Worm (Caenorhabditis elegans) whole organism, L4 larva: ENCODE measurements around the gene nono-1.

ENCODE experiments used
- F10B5.3 ChIP-seq: sonication (generic microtip); optimal IDR thresholded peaks from 2 replicates; lab custom pipeline; 2016; ENCODE audit warnings: mild to moderate bottlenecking, missing genetic modification characterization, missing compliant biosample characterization
- F37D6.2 ChIP-seq: sonication (generic microtip); optimal IDR thresholded peaks from 2 replicates; lab custom pipeline; 2016; ENCODE audit warnings: mild to moderate bottlenecking, missing genetic modification characterization, missing compliant biosample characterization
- T20F7.1 ChIP-seq: fragments of 200-800 bp; sonication (Bioruptor generic); optimal IDR thresholded peaks from 2 replicates; lab custom pipeline; 2018; ENCODE audit warnings: mild to moderate bottlenecking, missing genetic modification characterization, missing compliant biosample characterization
- Y105C5A.15 ChIP-seq: fragments of 200-800 bp; sonication (Bioruptor generic); IDR thresholded peaks from 2 replicates; pipeline ENCODE4 v1.3.6; 2022; ENCODE audit warnings: missing genetic modification characterization, missing compliant biosample characterization
- Y48G9A.11 ChIP-seq: fragments of 200-800 bp; sonication (Bioruptor generic); IDR thresholded peaks from 2 replicates; pipeline ENCODE4 v1.3.6; 2022; ENCODE audit warnings: missing genetic modification reagents, missing genetic modification characterization, missing compliant biosample characterization
- arid-1 ChIP-seq: fragments of 200-800 bp; sonication (Bioruptor generic); conservative IDR thresholded peaks from 2 replicates; pipeline ENCODE4 v1.3.6; 2022; ENCODE audit warnings: missing genetic modification reagents, missing genetic modification characterization, missing compliant biosample characterization
- attf-4 ChIP-seq: sonication (generic microtip); optimal IDR thresholded peaks from 3 replicates; lab custom pipeline; 2017; ENCODE audit warnings: missing biosample characterization, missing genetic modification characterization
- ceh-20 ChIP-seq: fragments of 200-800 bp; sonication (Bioruptor generic); IDR thresholded peaks from 2 replicates; pipeline ENCODE4 v1.3.6; 2022; ENCODE audit warnings: missing genetic modification reagents, missing genetic modification characterization, missing compliant biosample characterization
- ceh-82 ChIP-seq: sonication (generic microtip); optimal IDR thresholded peaks from 2 replicates; lab custom pipeline; 2017; ENCODE audit warnings: missing biosample characterization, missing genetic modification characterization
- cey-2 ChIP-seq: sonication (generic microtip); optimal IDR thresholded peaks from 3 replicates; lab custom pipeline; 2017; ENCODE audit warnings: missing genetic modification characterization, mild to moderate bottlenecking, missing compliant biosample characterization, antibody characterized with exemption, borderline replicate concordance; ENCODE audit not compliant: insufficient read depth
- ctbp-1 ChIP-seq: fragments of 200-800 bp; sonication (Bioruptor generic); IDR thresholded peaks from 2 replicates; pipeline ENCODE4 v1.3.6; 2022; ENCODE audit warnings: missing genetic modification reagents, missing genetic modification characterization, missing compliant biosample characterization
- daf-12 ChIP-seq: fragments of 150-350 bp; optimal IDR thresholded peaks from 2 replicates; lab custom pipeline; 2014; ENCODE audit warnings: missing biosample characterization, missing genetic modification reagents, missing genetic modification characterization
- daf-16 ChIP-seq, 3 experiments: sonication (generic microtip); optimal IDR thresholded peaks; 2 replicates each; lab custom pipeline; 2016 to 2017; ENCODE audit warnings: missing genetic modification characterization in 3 of 3, missing genetic modification reagents in 3 of 3, mild to moderate bottlenecking in 2 of 3, missing compliant biosample characterization in 2 of 3, missing biosample characterization in 1 of 3, moderate library complexity in 1 of 3
- daf-8 ChIP-seq: fragments of 200-800 bp; sonication (Bioruptor generic); IDR thresholded peaks from 2 replicates; pipeline ENCODE4 v1.3.6; 2022; ENCODE audit warnings: missing genetic modification characterization, missing compliant biosample characterization
- dmd-6 ChIP-seq: fragments of 200-800 bp; sonication (Bioruptor generic); IDR thresholded peaks from 2 replicates; pipeline ENCODE4 v1.3.6; 2022; ENCODE audit warnings: missing genetic modification reagents, missing genetic modification characterization, missing compliant biosample characterization
- dmd-8 ChIP-seq: fragments of 200-800 bp; sonication (Bioruptor generic); IDR thresholded peaks from 2 replicates; pipeline ENCODE4 v1.3.6; 2022; ENCODE audit warnings: missing genetic modification characterization, missing compliant biosample characterization
- dmd-9 ChIP-seq: fragments of 200-800 bp; sonication (Bioruptor generic); IDR thresholded peaks from 2 replicates; pipeline ENCODE4 v1.3.6; 2022; ENCODE audit warnings: missing genetic modification reagents, missing genetic modification characterization, missing compliant biosample characterization
- dpl-1 ChIP-seq: fragments of 150-350 bp; optimal IDR thresholded peaks from 2 replicates; lab custom pipeline; 2014; ENCODE audit warnings: missing biosample characterization, missing genetic modification reagents, missing genetic modification characterization
- duxl-1 ChIP-seq: sonication (generic microtip); optimal IDR thresholded peaks from 2 replicates; lab custom pipeline; 2016; ENCODE audit warnings: mild to moderate bottlenecking, missing genetic modification characterization, moderate library complexity, missing compliant biosample characterization; ENCODE audit not compliant: poor library complexity
- dve-1 ChIP-seq: sonication (generic microtip); optimal IDR thresholded peaks from 2 replicates; lab custom pipeline; 2017; ENCODE audit warnings: antibody characterized with exemption, mild to moderate bottlenecking, missing genetic modification characterization, missing compliant biosample characterization; ENCODE audit not compliant: insufficient read depth
- egl-27 ChIP-seq: sonication (generic microtip); optimal IDR thresholded peaks from 3 replicates; lab custom pipeline; 2017; ENCODE audit warnings: missing biosample characterization, missing genetic modification reagents, missing genetic modification characterization
- egl-43 ChIP-seq: fragments of 200-800 bp; sonication (Bioruptor generic); IDR thresholded peaks from 2 replicates; pipeline ENCODE4 v1.3.6; 2022; ENCODE audit warnings: missing genetic modification reagents, missing genetic modification characterization, missing compliant biosample characterization
- fos-1 ChIP-seq: fragments of 150-350 bp; optimal IDR thresholded peaks from 2 replicates; lab custom pipeline; 2014; ENCODE audit warnings: missing biosample characterization, missing genetic modification characterization
- hif-1 ChIP-seq, 2 experiments: sonication (generic microtip); optimal IDR thresholded peaks; 2 replicates each; lab custom pipeline; 2016 to 2017; ENCODE audit warnings: missing compliant biosample characterization in 2 of 2, missing genetic modification characterization in 2 of 2, missing genetic modification reagents in 2 of 2, missing genotype in 2 of 2, mild to moderate bottlenecking in 1 of 2
- hlh-11 ChIP-seq: fragments of 200-800 bp; sonication (Bioruptor generic); optimal IDR thresholded peaks from 2 replicates; lab custom pipeline; 2018; ENCODE audit warnings: mild to moderate bottlenecking, missing genetic modification characterization, missing compliant biosample characterization
- hlh-30 ChIP-seq: sonication (generic microtip); optimal IDR thresholded peaks from 2 replicates; lab custom pipeline; 2017; ENCODE audit warnings: antibody characterized with exemption, mild to moderate bottlenecking, missing genetic modification characterization, missing compliant biosample characterization; ENCODE audit not compliant: insufficient read depth
- jun-1 ChIP-seq: fragments of 150-350 bp; optimal IDR thresholded peaks from 2 replicates; lab custom pipeline; 2014; ENCODE audit warnings: missing biosample characterization, missing genetic modification reagents, missing genetic modification characterization
- lin-1 ChIP-seq: fragments of 200-800 bp; sonication (Bioruptor generic); IDR thresholded peaks from 2 replicates; pipeline ENCODE4 v1.3.6; 2022; ENCODE audit warnings: missing genetic modification reagents, missing genetic modification characterization, missing compliant biosample characterization
- lin-15B ChIP-seq: fragments of 150-350 bp; sonication (generic microtip); optimal IDR thresholded peaks from 3 replicates; lab custom pipeline; 2014; ENCODE audit warnings: missing biosample characterization, missing genetic modification characterization
- lin-39 ChIP-seq: fragments of 150-350 bp; optimal IDR thresholded peaks from 2 replicates; lab custom pipeline; 2014; ENCODE audit warnings: missing biosample characterization, missing genetic modification reagents, missing genetic modification characterization
- lsy-2 ChIP-seq, 2 experiments: fragments of 150-350 bp in 1 of 2; sonication (generic microtip) in 1 of 2; optimal IDR thresholded peaks; 2 replicates each; lab custom pipeline; 2014 to 2017; ENCODE audit warnings: missing biosample characterization in 2 of 2, missing genetic modification characterization in 2 of 2
- mdl-1 ChIP-seq, 2 experiments: fragments of 150-350 bp in 1 of 2; sonication (generic microtip) in 1 of 2; optimal IDR thresholded peaks; 2 replicates each; lab custom pipeline; 2014 to 2017; ENCODE audit warnings: missing biosample characterization in 2 of 2, missing genetic modification characterization in 2 of 2
- mep-1 ChIP-seq: fragments of 150-350 bp; sonication (generic microtip); optimal IDR thresholded peaks from 3 replicates; lab custom pipeline; 2014; ENCODE audit warnings: missing biosample characterization, missing genetic modification characterization
- mes-2 ChIP-seq: sonication (generic microtip); optimal IDR thresholded peaks from 2 replicates; lab custom pipeline; 2016; ENCODE audit warnings: missing genotype, mild to moderate bottlenecking, missing genetic modification characterization, missing compliant biosample characterization; ENCODE audit not compliant: poor library complexity, severe bottlenecking
- mxl-3 ChIP-seq: fragments of 200-800 bp; sonication (Bioruptor generic); optimal IDR thresholded peaks from 2 replicates; lab custom pipeline; 2018; ENCODE audit warnings: mild to moderate bottlenecking, missing genetic modification characterization, missing compliant biosample characterization
- nhr-11 ChIP-seq: fragments of 150-350 bp; optimal IDR thresholded peaks from 2 replicates; lab custom pipeline; 2014; ENCODE audit warnings: missing biosample characterization, missing genetic modification characterization
- nhr-25 ChIP-seq: sonication (generic microtip); optimal IDR thresholded peaks from 2 replicates; lab custom pipeline; 2017; ENCODE audit warnings: missing genetic modification characterization, mild to moderate bottlenecking, missing compliant biosample characterization, antibody characterized with exemption, moderate library complexity, borderline replicate concordance; ENCODE audit not compliant: insufficient read depth
- nhr-28 ChIP-seq: fragments of 150-350 bp; optimal IDR thresholded peaks from 2 replicates; lab custom pipeline; 2014; ENCODE audit warnings: missing biosample characterization, missing genetic modification characterization
- nhr-42 ChIP-seq: fragments of 200-800 bp; sonication (Bioruptor generic); IDR thresholded peaks from 2 replicates; pipeline ENCODE4 v1.3.6; 2022; ENCODE audit warnings: missing genetic modification characterization, missing compliant biosample characterization
- nhr-48 ChIP-seq: sonication (generic microtip); optimal IDR thresholded peaks from 2 replicates; lab custom pipeline; 2016; ENCODE audit warnings: mild to moderate bottlenecking, missing genetic modification characterization, missing compliant biosample characterization
- nhr-6 ChIP-seq: fragments of 150-350 bp; optimal IDR thresholded peaks from 2 replicates; lab custom pipeline; 2014; ENCODE audit warnings: missing biosample characterization, missing genetic modification characterization
- nhr-76 ChIP-seq: fragments of 150-350 bp; optimal IDR thresholded peaks from 2 replicates; lab custom pipeline; 2014; ENCODE audit warnings: missing biosample characterization, missing genetic modification characterization
- php-3 ChIP-seq: fragments of 200-800 bp; sonication (Bioruptor generic); IDR thresholded peaks from 2 replicates; pipeline ENCODE4 v1.3.6; 2022; ENCODE audit warnings: missing genetic modification reagents, missing genetic modification characterization, missing compliant biosample characterization
- pqm-1 ChIP-seq: sonication (generic microtip); optimal IDR thresholded peaks from 2 replicates; lab custom pipeline; 2017; ENCODE audit warnings: missing biosample characterization, missing genetic modification characterization
- skn-1 ChIP-seq: fragments of 150-350 bp; optimal IDR thresholded peaks from 2 replicates; lab custom pipeline; 2014; ENCODE audit warnings: missing biosample characterization, missing genetic modification characterization
- tra-1 ChIP-seq: fragments of 200-800 bp; sonication (Bioruptor generic); IDR thresholded peaks from 2 replicates; pipeline ENCODE4 v1.3.6; 2022; ENCODE audit warnings: missing genetic modification reagents, missing genetic modification characterization, missing compliant biosample characterization
- unc-130 ChIP-seq: sonication (generic microtip); optimal IDR thresholded peaks from 2 replicates; lab custom pipeline; 2016; ENCODE audit warnings: missing genetic modification reagents, missing genetic modification characterization, missing compliant biosample characterization
- unc-39 ChIP-seq: sonication (generic microtip); optimal IDR thresholded peaks from 2 replicates; lab custom pipeline; 2017; ENCODE audit warnings: missing biosample characterization, missing genetic modification characterization
- unc-62 ChIP-seq, 3 experiments: fragments of 150-350 bp in 1 of 3; sonication (generic microtip); optimal IDR thresholded peaks in 2 of 3; peaks in 1 of 3; 1 replicate in 1 of 3; 2 replicates in 2 of 3; lab custom pipeline; 2014 to 2017; ENCODE audit warnings: missing biosample characterization in 3 of 3, missing genetic modification characterization in 3 of 3, missing genetic modification reagents in 3 of 3, missing genotype in 1 of 3
- ztf-7 ChIP-seq: fragments of 150-350 bp; optimal IDR thresholded peaks from 2 replicates; lab custom pipeline; 2014; ENCODE audit warnings: missing biosample characterization, missing genetic modification characterization

The nono-1 gene

ce11 chrIII:5922236-5922635 is 35.8 kb downstream of the nono-1 start:
- TF ChIP-seq hlh-30 (tag; lab: Kevin White, UChicago) (peak; percentile 43), nhr-25 (tag; lab: Kevin White, UChicago) (no peak), ctbp-1 (GFP tag; lab: Robert Waterston, UW) (no peak), F10B5.3 (tag; lab: Kevin White, UChicago) (no peak), hlh-11 (tag; lab: Kevin White, UChicago) (peak; percentile 48), jun-1 (tag; lab: Kevin White, UChicago) (no peak), arid-1 (GFP tag; lab: Robert Waterston, UW) (no peak), mep-1 (no peak), dmd-6 (no peak), tra-1 (GFP tag; lab: Robert Waterston, UW) (no peak), unc-62 (GFP tag; optimal IDR thresholded peaks at IDR 0.05 in 1 of 2; lab: Kevin White, UChicago) (peak in 1 of 2 experiments; percentile 72), unc-62 (tag; optimal IDR thresholded peaks at IDR 0.05; lab: Kevin White, UChicago) (peak; percentile 42), daf-16 (GFP tag; optimal IDR thresholded peaks at IDR 0.05; lab: Kevin White, UChicago) (no peak), daf-16 (tag; optimal IDR thresholded peaks at IDR 0.05; lab: Kevin White, UChicago) (no peak), lsy-2 (tag; optimal IDR thresholded peaks at IDR 0.05; lab: Kevin White, UChicago) (peak in 1 of 2 experiments; percentile 6), egl-43 (GFP tag; lab: Robert Waterston, UW) (no peak), daf-8 (GFP tag; lab: Robert Waterston, UW) (no peak), nhr-48 (tag; lab: Kevin White, UChicago) (peak; percentile 15), hif-1 (tag; optimal IDR thresholded peaks at IDR 0.05; lab: Kevin White, UChicago) (no peak), lin-1 (no peak), fos-1 (tag; lab: Kevin White, UChicago) (no peak), lin-15B (tag; lab: Kevin White, UChicago) (no peak), ztf-7 (tag; lab: Kevin White, UChicago) (no peak), nhr-6 (tag; lab: Kevin White, UChicago) (no peak), Y48G9A.11 (no peak), mes-2 (tag; lab: Kevin White, UChicago) (no peak), mxl-3 (GFP tag; lab: Kevin White, UChicago) (peak; percentile 50), php-3 (GFP tag; lab: Robert Waterston, UW) (0 out of 2 replicates have a peak, but pooled peaks have one; percentile 24), ceh-20 (GFP tag; lab: Robert Waterston, UW) (no peak), lin-39 (tag; lab: Kevin White, UChicago) (no peak), dpl-1 (GFP tag; lab: Kevin White, UChicago) (no peak), nhr-28 (tag; lab: Kevin White, UChicago) (peak; percentile 80), ceh-82 (no peak), dmd-9 (GFP tag; lab: Robert Waterston, UW) (no peak), attf-4 (tag; lab: Kevin White, UChicago) (no peak), F37D6.2 (tag; lab: Kevin White, UChicago) (no peak), pqm-1 (tag; lab: Kevin White, UChicago) (no peak), Y105C5A.15 (GFP tag; lab: Robert Waterston, UW) (no peak), nhr-76 (tag; lab: Kevin White, UChicago) (no peak), dve-1 (tag; lab: Kevin White, UChicago) (no peak), cey-2 (tag; lab: Kevin White, UChicago) (no peak), unc-39 (tag; lab: Kevin White, UChicago) (no peak), dmd-8 (no peak), skn-1 (tag; lab: Kevin White, UChicago) (no peak), mdl-1 (tag; optimal IDR thresholded peaks at IDR 0.05; lab: Kevin White, UChicago) (peak in 1 of 2 experiments; percentile 59), nhr-42 (GFP tag; lab: Robert Waterston, UW) (no peak), nhr-11 (tag; lab: Kevin White, UChicago) (no peak), duxl-1 (no peak), T20F7.1 (GFP tag; lab: Kevin White, UChicago) (no peak), daf-12 (tag; lab: Kevin White, UChicago) (no peak), egl-27 (no peak), unc-130 (GFP tag; lab: Kevin White, UChicago) (no peak)
